Fruit fly (Drosophila melanogaster): Measurements from ENCODE around the gene mRpL2.

The mRpL2 gene

dm6 chr3L:11107432-11107831, 13.2 kb upstream of the mRpL2 start, which contains the start of gene CG32073 (continued):
- no peak for TF ChIP-seq Lhr (GFP tag; optimal IDR thresholded peaks at IDR 0.05)
- no peak for TF ChIP-seq CTCF (GFP tag; optimal IDR thresholded peaks at IDR 0.05)
- no peak for TF ChIP-seq Nf-YB (GFP tag; optimal IDR thresholded peaks at IDR 0.05)
- TF ChIP-seq CG12155 (GFP tag; optimal IDR thresholded peaks at IDR 0.05): no peak
- TF ChIP-seq CHES-1-like (GFP tag; optimal IDR thresholded peaks at IDR 0.05): no peak
- TF ChIP-seq sens (GFP tag): no peak
- TF ChIP-seq tx (GFP tag; optimal IDR thresholded peaks at IDR 0.05): no peak
- no peak for TF ChIP-seq Aef1 (GFP tag; IDR thresholded peaks at IDR 0.05)
- TF ChIP-seq Scr (GFP tag; IDR thresholded peaks at IDR 0.05; ENCODE audit: partially characterized antibody): no peak
- no peak for TF ChIP-seq CG3995 (GFP tag; optimal IDR thresholded peaks at IDR 0.05)
- no peak for TF ChIP-seq Nf-YC (tag; optimal IDR thresholded peaks at IDR 0.05)
- no peak for TF ChIP-seq CG8478 (optimal IDR thresholded peaks at IDR 0.05)
- TF ChIP-seq dimm (GFP tag; IDR thresholded peaks at IDR 0.05): no peak
- TF ChIP-seq so (GFP tag; IDR thresholded peaks at IDR 0.05): no peak
- no peak for TF ChIP-seq hkb (optimal IDR thresholded peaks at IDR 0.05)
- no peak for TF ChIP-seq hkb (GFP tag; IDR thresholded peaks at IDR 0.05)
- TF ChIP-seq z (GFP tag; IDR thresholded peaks at IDR 0.05): no peak
- no peak for TF ChIP-seq CG30020 (tag; optimal IDR thresholded peaks at IDR 0.05)
- no peak for TF ChIP-seq onecut (GFP tag; IDR thresholded peaks at IDR 0.05)
- TF ChIP-seq CG14667 (GFP tag; IDR thresholded peaks at IDR 0.05): no peak
- no peak for TF ChIP-seq Nf-YA (GFP tag; IDR thresholded peaks at IDR 0.05)
- no peak for TF ChIP-seq Stat92E (GFP tag; optimal IDR thresholded peaks at IDR 0.05)
- no peak for TF ChIP-seq trh (GFP tag; optimal IDR thresholded peaks at IDR 0.05)
- TF ChIP-seq sr (GFP tag; IDR thresholded peaks at IDR 0.05): no peak
- TF ChIP-seq CG10267 (tag; optimal IDR thresholded peaks at IDR 0.05): peak; percentile 25
- peak; percentile 64 for TF ChIP-seq cwo (GFP tag; optimal IDR thresholded peaks at IDR 0.05)
- TF ChIP-seq CG3281 (GFP tag; optimal IDR thresholded peaks at IDR 0.05): peak; percentile 2
- no peak for TF ChIP-seq gcm2 (GFP tag; optimal IDR thresholded peaks at IDR 0.05)
- no peak for TF ChIP-seq CG7928 (GFP tag; optimal IDR thresholded peaks at IDR 0.05)
- TF ChIP-seq CG10979 (tag; optimal IDR thresholded peaks at IDR 0.05): peak; percentile 33
- no peak for TF ChIP-seq pita (GFP tag; optimal IDR thresholded peaks at IDR 0.05)
- no peak for TF ChIP-seq fru (optimal IDR thresholded peaks at IDR 0.05)
- TF ChIP-seq CG34376 (GFP tag; optimal IDR thresholded peaks at IDR 0.05): no peak
- TF ChIP-seq CG7357 (GFP tag; IDR thresholded peaks at IDR 0.05): no peak
- TF ChIP-seq otp (GFP tag; IDR thresholded peaks at IDR 0.05): no peak
- no peak for TF ChIP-seq Ada2b (GFP tag; IDR thresholded peaks at IDR 0.05)
- peak; percentile 23 for TF ChIP-seq CG1603 (tag; optimal IDR thresholded peaks at IDR 0.05)
- TF ChIP-seq CG5180 (GFP tag; optimal IDR thresholded peaks at IDR 0.05): peak; percentile 42
- TF ChIP-seq HmgZ (tag; optimal IDR thresholded peaks at IDR 0.05): no peak
- no peak for TF ChIP-seq CG13624 (GFP tag; optimal IDR thresholded peaks at IDR 0.05)
- TF ChIP-seq CG3726 (GFP tag; IDR thresholded peaks at IDR 0.05): no peak
- no peak for TF ChIP-seq Spps (tag; optimal IDR thresholded peaks at IDR 0.05)
- TF ChIP-seq CG7556 (GFP tag; optimal IDR thresholded peaks at IDR 0.05): peak; percentile 17
- TF ChIP-seq CG15073 (GFP tag; optimal IDR thresholded peaks at IDR 0.05): no peak
- TF ChIP-seq fd3F (GFP tag; optimal IDR thresholded peaks at IDR 0.05): no peak
- no peak for TF ChIP-seq CG11398 (GFP tag; optimal IDR thresholded peaks at IDR 0.05)
- no peak for TF ChIP-seq br (optimal IDR thresholded peaks at IDR 0.05)
- no peak for TF ChIP-seq pzg (GFP tag; optimal IDR thresholded peaks at IDR 0.05)
- TF ChIP-seq CG11504 (tag; optimal IDR thresholded peaks at IDR 0.05): no peak
- no peak for TF ChIP-seq CG1602 (GFP tag; optimal IDR thresholded peaks at IDR 0.05)
- TF ChIP-seq en (GFP tag; optimal IDR thresholded peaks at IDR 0.05): no peak
- no peak for TF ChIP-seq CG4820 (GFP tag; optimal IDR thresholded peaks at IDR 0.05)
- no peak for TF ChIP-seq D19B (GFP tag; optimal IDR thresholded peaks at IDR 0.05)
- no peak for TF ChIP-seq CG16815 (GFP tag; optimal IDR thresholded peaks at IDR 0.05)
- TF ChIP-seq CG5245 (GFP tag; optimal IDR thresholded peaks at IDR 0.05): no peak

All from whole organism, embryonic.